Worm (Caenorhabditis elegans) whole organism, early embryonic: ENCODE measurements around the gene dmsr-4.

Experiments
- B0310.2 ChIP-seq: sonication (generic microtip); optimal IDR thresholded peaks from 2 replicates; lab custom pipeline; 2016; ENCODE audit warnings: mild to moderate bottlenecking, missing genetic modification characterization, missing compliant biosample characterization
- F13C5.2 ChIP-seq: sonication (generic microtip); optimal IDR thresholded peaks from 2 replicates; lab custom pipeline; 2017; ENCODE audit warnings: mild to moderate bottlenecking, missing genetic modification characterization, inconsistent platforms, missing compliant biosample characterization
- aly-1 ChIP-seq: sonication (generic microtip); optimal IDR thresholded peaks from 2 replicates; lab custom pipeline; 2016; ENCODE audit warnings: missing genetic modification characterization, missing compliant biosample characterization
- ama-1 ChIP-seq: fragments of 150-350 bp; optimal IDR thresholded peaks from 2 replicates; lab custom pipeline; 2014
- ceh-13 ChIP-seq: fragments of 200-800 bp; sonication (Bioruptor generic); optimal IDR thresholded peaks from 2 replicates; lab custom pipeline; 2018; ENCODE audit warnings: mild to moderate bottlenecking, missing genetic modification characterization, missing compliant biosample characterization
- ceh-36 ChIP-seq: sonication (generic microtip); optimal IDR thresholded peaks from 2 replicates; lab custom pipeline; 2016; ENCODE audit warnings: missing genetic modification characterization, inconsistent platforms, missing compliant biosample characterization
- ets-7 ChIP-seq: sonication (generic microtip); optimal IDR thresholded peaks from 2 replicates; lab custom pipeline; 2016; ENCODE audit warnings: missing genotype, missing genetic modification characterization, missing compliant biosample characterization
- flt-1 ChIP-seq: fragments of 200-800 bp; sonication (Bioruptor generic); IDR thresholded peaks from 2 replicates; pipeline ENCODE4 v1.3.6; 2022; ENCODE audit warnings: missing genetic modification characterization, missing compliant biosample characterization
- hmbx-1 ChIP-seq: sonication (generic microtip); optimal IDR thresholded peaks from 2 replicates; lab custom pipeline; 2016; ENCODE audit warnings: mild to moderate bottlenecking, missing genetic modification characterization, missing compliant biosample characterization
- hmg-4 ChIP-seq: fragments of 200-800 bp; sonication (Bioruptor generic); optimal IDR thresholded peaks from 2 replicates; lab custom pipeline; 2018; ENCODE audit warnings: mild to moderate bottlenecking, missing genetic modification characterization, missing compliant biosample characterization
- hnd-1 ChIP-seq: sonication (generic microtip); optimal IDR thresholded peaks from 2 replicates; lab custom pipeline; 2016; ENCODE audit warnings: missing genetic modification characterization, missing compliant biosample characterization
- pes-1 ChIP-seq: fragments of 200-800 bp; sonication (Bioruptor generic); IDR thresholded peaks from 2 replicates; pipeline ENCODE4 v1.3.6; 2022; ENCODE audit warnings: missing genetic modification reagents, missing genetic modification characterization, missing compliant biosample characterization
- scrt-1 ChIP-seq: fragments of 200-800 bp; sonication (Bioruptor generic); IDR thresholded peaks from 2 replicates; pipeline ENCODE4 v1.3.6; 2022; ENCODE audit warnings: missing genetic modification characterization, missing compliant biosample characterization
- sea-1 ChIP-seq: fragments of 200-800 bp; sonication (Bioruptor generic); conservative IDR thresholded peaks from 2 replicates; pipeline ENCODE4 v1.3.6; 2022; ENCODE audit warnings: missing genetic modification characterization, missing compliant biosample characterization
- tbx-11 ChIP-seq: fragments of 200-800 bp; sonication (Bioruptor generic); IDR thresholded peaks from 2 replicates; pipeline ENCODE4 v1.3.6; 2022; ENCODE audit warnings: missing genetic modification characterization, missing compliant biosample characterization
- tbx-37 ChIP-seq: fragments of 200-800 bp; sonication (Bioruptor generic); conservative IDR thresholded peaks from 2 replicates; pipeline ENCODE4 v1.3.6; 2022; ENCODE audit warnings: missing genetic modification reagents, missing genetic modification characterization, missing compliant biosample characterization
- tra-4 ChIP-seq: sonication (generic microtip); optimal IDR thresholded peaks from 2 replicates; lab custom pipeline; 2017; ENCODE audit warnings: missing genetic modification characterization, missing compliant biosample characterization

The dmsr-4 gene

DNA sequence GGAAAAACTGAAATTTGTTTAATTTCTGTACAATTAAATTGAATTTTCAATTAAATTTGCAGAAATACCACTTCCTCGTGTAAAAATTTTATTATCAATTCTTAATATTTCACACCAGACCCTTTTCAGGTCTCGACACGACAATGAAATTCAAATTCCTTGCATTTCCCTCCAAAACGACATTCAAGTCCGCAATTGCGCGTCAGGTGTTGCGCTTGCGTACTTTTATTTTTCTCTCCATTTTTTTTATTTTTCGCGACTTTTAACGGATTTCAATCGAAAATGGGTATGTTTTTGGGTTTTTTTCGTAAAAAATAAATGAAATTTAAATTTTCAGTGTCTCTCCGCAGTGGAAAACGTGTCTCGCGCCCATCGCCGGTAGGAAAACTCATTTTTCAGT is 29.1 kb upstream of the dmsr-4 start, which contains the start of gene C03H5.3:
C03H5.3 (plus strand) TSS at position 132 of the 400 bp plus-strand sequence.
- TF ChIP-seq tbx-11 (GFP tag; lab: Robert Waterston, UW) (0 out of 2 replicates have a peak, but pooled peaks have one; percentile 23), B0310.2 (no peak), hmbx-1 (tag; lab: Kevin White, UChicago) (peak; percentile 4), flt-1 (GFP tag; lab: Robert Waterston, UW) (no peak), F13C5.2 (tag; lab: Kevin White, UChicago) (peak; percentile 84)

DNA sequence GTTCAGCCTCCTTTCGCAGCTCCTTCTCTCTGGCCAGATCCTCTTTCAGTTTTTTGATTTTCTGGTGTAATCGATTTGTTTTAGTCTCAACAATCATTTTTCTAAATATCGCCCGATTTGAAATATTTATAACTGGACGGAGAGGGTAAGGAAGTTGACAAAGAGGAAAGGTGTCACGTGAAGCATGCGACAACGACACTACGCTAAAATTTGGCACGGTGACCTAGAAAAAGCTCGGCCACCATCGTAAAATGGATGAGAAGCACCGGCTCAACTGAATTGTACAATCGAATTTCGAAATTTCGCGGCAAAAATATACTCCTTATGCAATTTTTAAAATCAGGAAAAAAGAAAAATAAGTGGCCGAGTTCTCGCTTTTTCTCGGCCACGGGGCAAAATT is 28.4 kb upstream of the dmsr-4 start, which contains the start of gene C03H5.5:
C03H5.5 (minus strand) TSS at position 101 of the 400 bp plus-strand sequence.
- TF ChIP-seq tbx-37 (GFP tag; lab: Robert Waterston, UW) (no peak), ceh-13 (GFP tag; lab: Kevin White, UChicago) (no peak), hmbx-1 (tag; lab: Kevin White, UChicago) (no peak), ets-7 (no peak)

DNA sequence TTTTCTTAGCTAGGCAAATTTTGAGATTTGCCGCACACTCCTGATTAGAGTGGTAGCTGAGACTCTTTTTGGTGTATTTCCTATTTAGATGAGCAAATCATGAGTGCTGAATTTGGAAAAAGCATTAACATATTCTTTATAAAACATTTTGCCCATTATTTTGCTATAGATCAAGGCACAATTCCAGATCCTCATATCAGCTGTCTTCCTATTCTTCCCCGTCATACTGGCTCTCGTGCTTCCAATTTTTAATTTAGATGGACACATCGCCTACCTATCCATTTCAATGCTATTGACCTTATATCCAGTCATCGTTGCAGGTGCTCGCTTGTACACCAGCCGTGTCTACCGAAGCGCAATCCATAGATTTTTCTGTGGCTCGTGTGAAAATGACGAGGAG is 23.1 kb upstream of the dmsr-4 start, which contains the start of gene C03H5.7:
C03H5.7 (plus strand) TSS at position 301 of the 400 bp plus-strand sequence.
- TF ChIP-seq ceh-36 (no peak), F13C5.2 (tag; lab: Kevin White, UChicago) (no peak), tbx-11 (GFP tag; lab: Robert Waterston, UW) (no peak)

DNA sequence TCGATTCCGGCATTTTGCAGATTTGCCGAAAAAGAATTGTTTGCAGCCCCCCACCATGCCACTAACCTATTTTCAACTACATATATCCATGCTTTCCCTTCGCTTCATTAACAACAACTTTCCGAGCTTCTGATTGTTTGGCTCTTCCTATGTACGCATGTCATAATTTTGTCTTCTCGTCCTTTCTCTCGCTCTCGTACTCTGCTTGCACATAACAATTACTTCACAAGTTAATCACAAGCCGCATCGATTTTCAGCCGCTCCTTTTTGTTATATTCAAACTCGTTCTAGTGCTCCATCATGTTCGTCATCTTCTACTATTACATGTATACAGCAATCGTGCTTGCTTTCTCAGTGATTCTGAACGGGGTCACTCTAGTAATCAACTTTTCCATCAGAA is 21.5 kb upstream of the dmsr-4 start, which contains the start of gene C03H5.9:
C03H5.9 (plus strand) TSS at position 301 of the 400 bp plus-strand sequence.
- TF ChIP-seq ama-1 (no peak), scrt-1 (GFP tag; lab: Robert Waterston, UW) (no peak), F13C5.2 (tag; lab: Kevin White, UChicago) (no peak), ceh-36 (no peak), hmbx-1 (tag; lab: Kevin White, UChicago) (no peak), aly-1 (tag; lab: Kevin White, UChicago) (no peak), tbx-11 (GFP tag; lab: Robert Waterston, UW) (no peak), flt-1 (GFP tag; lab: Robert Waterston, UW) (no peak), ets-7 (no peak), ceh-13 (GFP tag; lab: Kevin White, UChicago) (no peak), hmg-4 (GFP tag; lab: Kevin White, UChicago) (no peak), tra-4 (tag; lab: Kevin White, UChicago) (no peak), sea-1 (GFP tag; lab: Robert Waterston, UW) (no peak), pes-1 (GFP tag; lab: Robert Waterston, UW) (no peak)

DNA sequence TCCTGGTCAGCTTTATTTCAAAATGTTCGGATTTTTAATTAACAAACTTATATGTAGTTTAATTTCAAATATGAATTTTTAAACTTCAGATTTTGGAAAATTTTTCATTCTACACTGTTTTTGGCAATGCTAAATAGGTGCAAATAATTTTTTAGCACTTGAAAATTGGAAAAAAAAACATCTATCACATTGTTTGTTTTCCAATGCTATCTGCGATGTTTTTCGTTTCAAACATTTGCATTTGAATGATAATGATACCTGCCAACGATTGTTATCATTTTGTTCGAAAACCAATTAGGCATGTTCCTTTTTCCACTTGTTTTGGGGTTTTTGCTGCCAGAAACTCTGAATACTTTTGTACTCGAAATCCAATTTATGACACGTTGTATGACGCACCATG is 18.1 kb upstream of the dmsr-4 start, which contains the start of gene C03H5.4:
C03H5.4 (plus strand) TSS at position 301 of the 400 bp plus-strand sequence.
- TF ChIP-seq aly-1 (tag; lab: Kevin White, UChicago) = no peak
- no peak for TF ChIP-seq ets-7
- no peak for TF ChIP-seq tbx-11 (GFP tag; lab: Robert Waterston, UW)
- no peak for TF ChIP-seq tra-4 (tag; lab: Kevin White, UChicago)
- no peak for TF ChIP-seq pes-1 (GFP tag; lab: Robert Waterston, UW)
- no peak for TF ChIP-seq hmg-4 (GFP tag; lab: Kevin White, UChicago)
- TF ChIP-seq F13C5.2 (tag; lab: Kevin White, UChicago) = no peak
- TF ChIP-seq hmbx-1 (tag; lab: Kevin White, UChicago) = no peak
- no peak for TF ChIP-seq ceh-13 (GFP tag; lab: Kevin White, UChicago)
- TF ChIP-seq flt-1 (GFP tag; lab: Robert Waterston, UW) = no peak
- no peak for TF ChIP-seq hnd-1 (tag; lab: Kevin White, UChicago)
- no peak for TF ChIP-seq ceh-36
- no peak for TF ChIP-seq tbx-37 (GFP tag; lab: Robert Waterston, UW)

DNA sequence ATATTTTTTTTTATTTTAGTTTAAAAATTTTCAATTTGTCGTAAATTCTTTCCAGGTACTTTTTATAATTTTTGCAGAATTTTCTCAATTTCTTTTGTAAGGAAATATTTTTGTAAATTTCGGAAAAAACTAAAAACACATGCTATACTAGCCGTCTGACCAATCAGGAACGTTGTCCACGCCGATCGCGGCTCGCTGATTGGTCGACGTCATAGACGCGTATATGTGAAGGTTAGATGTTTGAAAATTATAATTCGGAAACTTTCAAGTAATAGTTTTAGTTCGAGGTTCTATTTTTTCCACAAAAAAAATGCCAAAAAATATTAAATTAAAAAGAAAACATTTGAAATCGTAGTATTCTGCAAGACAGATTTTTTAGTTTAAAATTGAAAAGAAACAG is 15.4 kb upstream of the dmsr-4 start:
- TF ChIP-seq B0310.2 = no peak
- TF ChIP-seq sea-1 (GFP tag; lab: Robert Waterston, UW) = no peak
- TF ChIP-seq tra-4 (tag; lab: Kevin White, UChicago) = no peak
- no peak for TF ChIP-seq aly-1 (tag; lab: Kevin White, UChicago)
- no peak for TF ChIP-seq tbx-37 (GFP tag; lab: Robert Waterston, UW)
- no peak for TF ChIP-seq F13C5.2 (tag; lab: Kevin White, UChicago)
- no peak for TF ChIP-seq ama-1
- TF ChIP-seq hmg-4 (GFP tag; lab: Kevin White, UChicago) = no peak
- no peak for TF ChIP-seq hnd-1 (tag; lab: Kevin White, UChicago)
- TF ChIP-seq pes-1 (GFP tag; lab: Robert Waterston, UW) = no peak
- no peak for TF ChIP-seq scrt-1 (GFP tag; lab: Robert Waterston, UW)
- no peak for TF ChIP-seq flt-1 (GFP tag; lab: Robert Waterston, UW)
- TF ChIP-seq tbx-11 (GFP tag; lab: Robert Waterston, UW) = no peak
- no peak for TF ChIP-seq ceh-13 (GFP tag; lab: Kevin White, UChicago)
- no peak for TF ChIP-seq ceh-36
- TF ChIP-seq ets-7 = no peak
- no peak for TF ChIP-seq hmbx-1 (tag; lab: Kevin White, UChicago)

DNA sequence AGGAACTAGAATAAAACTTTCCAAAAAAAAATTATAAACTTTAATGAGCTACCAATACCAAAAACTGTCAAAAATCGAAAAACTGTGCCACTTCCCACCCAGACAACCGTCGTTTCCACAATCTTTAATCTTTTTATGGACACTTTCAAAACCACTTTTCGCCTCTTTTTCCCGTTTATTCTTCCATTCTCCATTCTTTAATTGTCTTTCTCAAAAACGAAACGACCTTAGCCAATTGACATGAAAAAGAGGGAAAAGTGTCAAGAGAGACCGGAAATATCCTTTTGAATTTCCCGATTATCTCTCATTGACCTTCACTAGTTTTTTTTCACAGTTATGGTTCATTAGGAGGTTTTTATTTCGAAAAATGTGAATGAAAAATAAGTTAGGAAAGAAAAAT is 14.7 kb upstream of the dmsr-4 start:
- no peak for TF ChIP-seq pes-1 (GFP tag; lab: Robert Waterston, UW)
- no peak for TF ChIP-seq F13C5.2 (tag; lab: Kevin White, UChicago)
- no peak for TF ChIP-seq hnd-1 (tag; lab: Kevin White, UChicago)
- no peak for TF ChIP-seq tbx-37 (GFP tag; lab: Robert Waterston, UW)
- no peak for TF ChIP-seq ets-7
- TF ChIP-seq hmg-4 (GFP tag; lab: Kevin White, UChicago) = no peak
- TF ChIP-seq aly-1 (tag; lab: Kevin White, UChicago) = no peak
- no peak for TF ChIP-seq ceh-36
- TF ChIP-seq scrt-1 (GFP tag; lab: Robert Waterston, UW) = no peak
- no peak for TF ChIP-seq B0310.2
- TF ChIP-seq flt-1 (GFP tag; lab: Robert Waterston, UW) = no peak
- no peak for TF ChIP-seq ama-1
- TF ChIP-seq sea-1 (GFP tag; lab: Robert Waterston, UW) = no peak
- TF ChIP-seq ceh-13 (GFP tag; lab: Kevin White, UChicago) = no peak
- no peak for TF ChIP-seq hmbx-1 (tag; lab: Kevin White, UChicago)
- no peak for TF ChIP-seq tra-4 (tag; lab: Kevin White, UChicago)
